Worm (Caenorhabditis elegans): ENCODE results near the gene C06C3.12.

DNA sequence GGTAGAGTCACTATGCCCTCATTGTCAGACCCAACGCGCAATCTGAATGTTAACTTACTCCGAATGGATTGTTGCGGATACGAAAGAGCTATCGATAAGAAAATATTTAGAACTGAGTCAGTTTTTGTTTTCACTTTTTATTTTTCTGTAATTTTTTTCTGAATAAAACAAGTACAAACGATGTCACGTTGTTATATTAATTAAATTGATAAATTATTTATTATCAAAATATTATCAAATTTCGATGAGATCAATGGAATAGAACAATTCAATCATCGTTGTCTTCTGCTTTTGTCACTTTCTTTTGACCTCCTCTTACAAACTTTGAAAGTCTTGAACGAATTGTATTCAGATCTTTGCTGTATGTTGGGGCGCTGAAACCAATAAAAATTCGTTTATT, 32.1 kb downstream of the C06C3.12 start, which contains the start of gene mpz-6:
- no peak for TF ChIP-seq ama-1 (optimal IDR thresholded peaks at IDR 0.05)
- no peak for TF ChIP-seq pag-3 (tag; optimal IDR thresholded peaks at IDR 0.05; ENCODE audit: borderline replicate concordance, insufficient read depth)
- TF ChIP-seq snpc-4 (tag; optimal IDR thresholded peaks at IDR 0.05), result no peak
- TF ChIP-seq unc-30 (tag; optimal IDR thresholded peaks at IDR 0.05), result no peak
- TF ChIP-seq fkh-4 (tag; optimal IDR thresholded peaks at IDR 0.05; ENCODE audit: borderline replicate concordance), result no peak
- no peak for TF ChIP-seq ces-1 (GFP tag; optimal IDR thresholded peaks at IDR 0.05)
